Worm (Caenorhabditis elegans): Measurements from ENCODE around the gene B0035.22.
A peak's percentile ranks its signal among the peaks of the same experiment; 100 is the strongest.

Gene B0035.22

ce11 chrIV:11296787-11297186 is 18.2 kb upstream of the B0035.22 start, which contains the start of gene mttu-1:
Gene mttu-1 (minus strand): TSS chrIV:11296887.
- no peak for TF ChIP-seq nhr-23 (tag; optimal IDR thresholded peaks at IDR 0.05)
- TF ChIP-seq elt-3 (tag; optimal IDR thresholded peaks at IDR 0.05), result no peak

DNA sequence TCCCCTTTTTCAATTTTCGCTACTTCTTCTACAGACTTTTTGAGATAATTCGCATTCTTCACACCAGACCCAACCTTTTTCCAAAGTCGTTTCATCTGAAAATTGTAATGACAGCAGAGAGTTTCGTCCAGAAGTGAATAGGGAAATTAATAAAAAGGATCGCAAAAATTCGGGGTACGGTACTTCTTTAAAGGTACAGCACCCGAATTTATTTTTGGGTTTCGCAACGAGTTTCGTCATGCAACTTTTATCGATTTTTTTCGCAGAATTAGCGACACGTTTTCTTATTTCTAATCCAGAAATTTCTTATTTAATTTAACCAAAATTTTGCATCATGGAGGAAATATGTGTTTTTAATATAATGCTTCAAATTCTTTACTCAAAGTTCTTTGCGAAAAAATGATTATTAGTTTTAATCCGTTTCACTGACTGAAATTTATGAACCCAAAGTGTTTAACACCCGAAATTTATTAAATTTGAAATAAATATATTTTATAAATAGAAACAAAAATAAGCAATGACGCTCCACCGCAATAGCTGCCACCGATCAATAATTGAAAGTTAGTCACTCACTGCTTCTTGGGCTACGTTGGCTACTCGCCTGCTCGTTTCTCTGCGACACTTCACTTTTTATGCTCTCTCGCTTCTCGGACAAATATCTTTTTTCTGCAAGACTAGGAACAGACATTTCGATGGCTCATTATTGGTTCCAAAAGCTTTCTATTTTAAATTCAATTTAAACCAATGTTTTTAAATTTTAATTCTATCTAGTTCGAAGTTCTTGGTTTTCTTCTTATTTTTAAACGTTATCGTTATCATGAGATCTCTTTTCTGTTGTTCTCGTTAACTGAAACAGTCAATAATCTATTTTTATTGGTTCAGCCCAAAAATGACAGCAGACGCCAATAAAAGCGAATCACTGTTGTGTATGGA is 16.5 kb upstream of the B0035.22 start, which contains the start of the genes B0035.15 and dnj-1:
Gene B0035.15, minus strand, starts transcription at position 99 of the 933 bp plus-strand sequence.
Gene dnj-1, plus strand, starts transcription at position 883 of the 933 bp plus-strand sequence.
- TF ChIP-seq R02D3.7 (tag; optimal IDR thresholded peaks at IDR 0.05) (no peak), fos-1 (tag; optimal IDR thresholded peaks at IDR 0.05) (peak; percentile 67), nhr-6 (tag; optimal IDR thresholded peaks at IDR 0.05) (no peak), zag-1 (tag; optimal IDR thresholded peaks at IDR 0.05) (no peak), C34F6.9 (tag; optimal IDR thresholded peaks at IDR 0.05) (peak; percentile 78), ceh-16 (tag; optimal IDR thresholded peaks at IDR 0.05) (no peak), nhr-10 (tag; optimal IDR thresholded peaks at IDR 0.05) (no peak), elt-1 (tag; optimal IDR thresholded peaks at IDR 0.05) (no peak), nhr-129 (tag; optimal IDR thresholded peaks at IDR 0.05) (peak; percentile 8), nhr-25 (tag; optimal IDR thresholded peaks at IDR 0.05) (no peak), skn-1 (tag; optimal IDR thresholded peaks at IDR 0.05) (no peak), ztf-4 (tag; optimal IDR thresholded peaks at IDR 0.05) (no peak), blmp-1 (tag; optimal IDR thresholded peaks at IDR 0.05; ENCODE audit: insufficient read depth) (peak; percentile 51), nhr-77 (tag; optimal IDR thresholded peaks at IDR 0.05) (no peak), lsy-2 (tag; optimal IDR thresholded peaks at IDR 0.05) (peak in 1 of 2 experiments; percentile 52), nhr-237 (tag; optimal IDR thresholded peaks at IDR 0.05) (no peak), nhr-23 (tag; optimal IDR thresholded peaks at IDR 0.05) (no peak), alr-1 (tag; optimal IDR thresholded peaks at IDR 0.05) (no peak), ama-1 (optimal IDR thresholded peaks at IDR 0.05) (no peak), lin-39 (tag; optimal IDR thresholded peaks at IDR 0.05) (no peak), ZK546.5 (tag; optimal IDR thresholded peaks at IDR 0.05) (no peak), mdl-1 (tag; optimal IDR thresholded peaks at IDR 0.05) (no peak), peb-1 (tag; optimal IDR thresholded peaks at IDR 0.05) (no peak), Y55F3AM.14 (GFP tag; optimal IDR thresholded peaks at IDR 0.05) (no peak), aly-2 (tag; optimal IDR thresholded peaks at IDR 0.05) (no peak), elt-3 (tag; optimal IDR thresholded peaks at IDR 0.05) (no peak), sma-9 (GFP tag; optimal IDR thresholded peaks at IDR 0.05) (no peak), sma-9 (tag; optimal IDR thresholded peaks at IDR 0.05) (no peak), nhr-11 (tag; optimal IDR thresholded peaks at IDR 0.05) (no peak), nhr-21 (tag; optimal IDR thresholded peaks at IDR 0.05) (no peak), ztf-1 (GFP tag; conservative IDR thresholded peaks at IDR 0.05) (no peak), lin-11 (tag; optimal IDR thresholded peaks at IDR 0.05) (no peak), mab-5 (tag; optimal IDR thresholded peaks at IDR 0.05) (no peak), unc-39 (tag; optimal IDR thresholded peaks at IDR 0.05) (no peak), dmd-4 (tag; optimal IDR thresholded peaks at IDR 0.05) (no peak), sem-4 (tag; optimal IDR thresholded peaks at IDR 0.05) (no peak), mbf-1 (tag; optimal IDR thresholded peaks at IDR 0.05) (no peak), gmeb-1 (tag; optimal IDR thresholded peaks at IDR 0.05) (peak; percentile 36), F13H6.1 (tag; optimal IDR thresholded peaks at IDR 0.05) (peak; percentile 19), unc-55 (GFP tag; optimal IDR thresholded peaks at IDR 0.05) (peak; percentile 80), snpc-4 (tag; optimal IDR thresholded peaks at IDR 0.05) (no peak), sma-3 (GFP tag; optimal IDR thresholded peaks at IDR 0.05) (no peak), crh-2 (tag; optimal IDR thresholded peaks at IDR 0.05) (peak; percentile 43), ceh-82 (tag; optimal IDR thresholded peaks at IDR 0.05) (no peak), egl-27 (tag; optimal IDR thresholded peaks at IDR 0.05) (no peak)
